Fruit fly (Drosophila melanogaster): ENCODE data around the gene Oat.

The Oat gene

DNA sequence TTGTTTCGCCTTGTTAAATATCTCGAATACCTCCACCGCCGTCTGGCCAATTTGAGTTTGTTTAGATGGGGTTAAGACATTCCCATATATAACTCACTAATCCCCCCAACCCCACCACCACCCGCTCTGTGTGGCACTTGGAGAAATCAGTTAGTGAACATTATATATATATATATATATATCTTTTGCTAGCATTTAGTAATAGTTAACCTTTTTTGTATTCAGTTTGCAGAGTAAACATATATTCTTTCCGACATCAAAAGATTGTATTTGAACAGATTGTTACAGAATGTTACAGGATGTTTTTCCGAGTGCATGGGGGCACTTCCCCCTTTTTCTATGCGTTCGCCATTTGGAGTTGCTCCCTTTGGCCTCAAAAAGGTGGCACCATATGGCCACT, 20.8 kb upstream of the Oat start (continued):
- TF ChIP-seq CG31441 (GFP tag; IDR thresholded peaks at IDR 0.05) (peak; percentile 50), nmo (GFP tag; optimal IDR thresholded peaks at IDR 0.05) (peak; percentile 49), NFAT (GFP tag; IDR thresholded peaks at IDR 0.05) (no peak), Xbp1 (GFP tag; optimal IDR thresholded peaks at IDR 0.05) (peak; percentile 4), bowl (GFP tag; IDR thresholded peaks at IDR 0.05) (no peak), CG13424 (tag; optimal IDR thresholded peaks at IDR 0.05) (peak; percentile 38), CG17359 (tag; optimal IDR thresholded peaks at IDR 0.05) (peak; percentile 37), PHDP (tag; optimal IDR thresholded peaks at IDR 0.05) (peak; percentile 10), Antp (GFP tag; optimal IDR thresholded peaks at IDR 0.05) (no peak), CG17568 (GFP tag; optimal IDR thresholded peaks at IDR 0.05) (no peak), tin (GFP tag; optimal IDR thresholded peaks at IDR 0.05) (peak; percentile 44), CG17912 (GFP tag; optimal IDR thresholded peaks at IDR 0.05) (no peak), CG7556 (GFP tag; optimal IDR thresholded peaks at IDR 0.05) (peak; percentile 18), Sox102F (GFP tag; optimal IDR thresholded peaks at IDR 0.05) (peak; percentile 60), CG2202 (tag; optimal IDR thresholded peaks at IDR 0.05) (no peak), dmrt99B (tag; optimal IDR thresholded peaks at IDR 0.05) (peak; percentile 64), lmd (GFP tag; IDR thresholded peaks at IDR 0.05) (peak; percentile 20; the same call in 1 of the 2 replicates), CG14050 (GFP tag; IDR thresholded peaks at IDR 0.05) (peak; percentile 42; the same call in 2 of the 3 replicates), HLH3B (GFP tag; IDR thresholded peaks at IDR 0.05) (peak; percentile 63), C15 (GFP tag; IDR thresholded peaks at IDR 0.05) (no peak), jumu (GFP tag; optimal IDR thresholded peaks at IDR 0.05) (no peak), nerfin-2 (GFP tag; IDR thresholded peaks at IDR 0.05; ENCODE audit: partially characterized antibody) (no peak), CG4424 (GFP tag; optimal IDR thresholded peaks at IDR 0.05) (peak; percentile 43), CG10543 (GFP tag; optimal IDR thresholded peaks at IDR 0.05) (no peak), Spps (tag; optimal IDR thresholded peaks at IDR 0.05) (no peak), Ssrp (tag; optimal IDR thresholded peaks at IDR 0.05) (peak; percentile 35), Ptx1 (GFP tag; IDR thresholded peaks at IDR 0.05) (peak; percentile 58), unpg (GFP tag; optimal IDR thresholded peaks at IDR 0.05) (peak; percentile 47), Fer3 (tag; optimal IDR thresholded peaks at IDR 0.05) (no peak), Lhr (GFP tag; optimal IDR thresholded peaks at IDR 0.05) (no peak), danr (GFP tag; IDR thresholded peaks at IDR 0.05) (no peak), ab (GFP tag; optimal IDR thresholded peaks at IDR 0.05) (no peak), gem (tag; optimal IDR thresholded peaks at IDR 0.05) (peak; percentile 67), Sox100B (GFP tag; optimal IDR thresholded peaks at IDR 0.05) (peak; percentile 13), CG17186 (GFP tag; optimal IDR thresholded peaks at IDR 0.05) (no peak), CG18262 (tag; optimal IDR thresholded peaks at IDR 0.05) (peak; percentile 59), z (GFP tag; IDR thresholded peaks at IDR 0.05) (no peak), gcm2 (GFP tag; optimal IDR thresholded peaks at IDR 0.05) (no peak), CG10267 (tag; optimal IDR thresholded peaks at IDR 0.05) (peak; percentile 30), CG15696 (tag; optimal IDR thresholded peaks at IDR 0.05) (no peak), CG14965 (GFP tag; optimal IDR thresholded peaks at IDR 0.05; ENCODE audit: borderline replicate concordance) (no peak), HmgZ (tag; optimal IDR thresholded peaks at IDR 0.05) (no peak), otp (GFP tag; IDR thresholded peaks at IDR 0.05) (no peak), ato (GFP tag; IDR thresholded peaks at IDR 0.05; ENCODE audit: partially characterized antibody) (no peak), gt (GFP tag; IDR thresholded peaks at IDR 0.05) (no peak), tup (GFP tag; optimal IDR thresholded peaks at IDR 0.05) (no peak), slou (GFP tag; optimal IDR thresholded peaks at IDR 0.05) (no peak), CG12299 (tag; optimal IDR thresholded peaks at IDR 0.05) (no peak), ranshi (GFP tag; IDR thresholded peaks at IDR 0.05) (peak; percentile 48; the same call in 1 of the 2 replicates), D19A (tag; optimal IDR thresholded peaks at IDR 0.05) (peak; percentile 32), Dip2 (GFP tag; IDR thresholded peaks at IDR 0.05) (no peak)

Data from whole organism, embryonic.